Worm (Caenorhabditis elegans): Measurements from ENCODE around the gene T16G1.9.

DNA sequence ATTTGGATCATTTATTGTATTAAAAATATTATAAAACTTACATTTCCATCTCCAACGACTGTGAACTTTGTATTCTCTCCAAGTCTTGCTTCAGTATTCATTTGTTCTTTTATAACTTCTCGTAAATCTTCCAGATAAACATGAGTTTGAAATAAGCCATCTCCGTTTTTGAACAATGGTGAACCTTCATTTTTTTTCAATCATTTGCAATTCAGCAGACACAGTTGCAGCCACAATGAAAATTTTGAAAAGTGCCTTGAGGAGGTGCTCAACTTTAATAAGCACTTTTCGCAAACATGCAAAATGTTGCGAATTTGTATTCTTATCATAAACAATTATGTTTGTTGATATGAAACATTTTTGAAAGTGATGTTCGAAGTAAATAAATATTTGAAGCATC lies 6.4 kb downstream of the T16G1.9 start, which contains the start of gene T16G1.3:
- TF ChIP-seq nhr-28 (tag; optimal IDR thresholded peaks at IDR 0.05) = no peak
- no peak for TF ChIP-seq elt-3 (tag; optimal IDR thresholded peaks at IDR 0.05)
- no peak for TF ChIP-seq pqm-1 (tag; optimal IDR thresholded peaks at IDR 0.05)
- TF ChIP-seq ama-1 (optimal IDR thresholded peaks at IDR 0.05) = no peak
- TF ChIP-seq lin-13 (GFP tag; optimal IDR thresholded peaks at IDR 0.05) = no peak
- no peak for TF ChIP-seq unc-62 (GFP tag; optimal IDR thresholded peaks at IDR 0.05)
- TF ChIP-seq hlh-4 (tag; optimal IDR thresholded peaks at IDR 0.05) = no peak

Measured in whole organism, L1 larva.